Worm (Caenorhabditis elegans) whole organism, L1 larva: Measurements from ENCODE around the gene rskd-1.

Experiments used
- egl-13 ChIP-seq: sonication (generic microtip); optimal IDR thresholded peaks from 2 replicates; lab custom pipeline; 2016; ENCODE audit warnings: missing genotype, missing genetic modification reagents, missing genetic modification characterization, missing compliant biosample characterization
- fos-1 ChIP-seq: fragments of 150-350 bp; optimal IDR thresholded peaks from 2 replicates; lab custom pipeline; 2014; ENCODE audit warnings: missing biosample characterization, missing genetic modification characterization
- lin-39 ChIP-seq: fragments of 150-350 bp; optimal IDR thresholded peaks from 2 replicates; lab custom pipeline; 2014; ENCODE audit warnings: missing biosample characterization, missing genetic modification reagents, missing genetic modification characterization
- lir-3 ChIP-seq: sonication (generic microtip); optimal IDR thresholded peaks from 2 replicates; lab custom pipeline; 2016; ENCODE audit warnings: mild to moderate bottlenecking, missing genetic modification characterization, moderate library complexity, missing compliant biosample characterization; ENCODE audit not compliant: poor library complexity
- mef-2 ChIP-seq: fragments of 150-350 bp; optimal IDR thresholded peaks from 2 replicates; lab custom pipeline; 2014; ENCODE audit warnings: missing biosample characterization, missing genetic modification characterization
- nhr-237 ChIP-seq: fragments of 150-350 bp; optimal IDR thresholded peaks from 2 replicates; lab custom pipeline; 2014; ENCODE audit warnings: missing biosample characterization, missing genetic modification characterization
- rnt-1 ChIP-seq: sonication (generic microtip); optimal IDR thresholded peaks from 2 replicates; lab custom pipeline; 2016; ENCODE audit warnings: mild to moderate bottlenecking, missing genetic modification characterization, moderate library complexity, missing compliant biosample characterization
- skn-1 ChIP-seq: fragments of 150-350 bp; optimal IDR thresholded peaks from 2 replicates; lab custom pipeline; 2014; ENCODE audit warnings: missing biosample characterization, missing genetic modification characterization
- snu-23 ChIP-seq: sonication (generic microtip); optimal IDR thresholded peaks from 2 replicates; lab custom pipeline; 2016; ENCODE audit warnings: missing genetic modification characterization, missing compliant biosample characterization
- tbx-2 ChIP-seq: sonication (generic microtip); optimal IDR thresholded peaks from 2 replicates; lab custom pipeline; 2016; ENCODE audit warnings: missing genetic modification characterization, missing compliant biosample characterization
- unc-98 ChIP-seq: fragments of 200-800 bp; sonication (Bioruptor generic); IDR thresholded peaks from 2 replicates; pipeline ENCODE4 v1.3.6; 2022; ENCODE audit warnings: missing genetic modification characterization, missing compliant biosample characterization

- TF ChIP-seq lir-3 (tag; lab: Kevin White, UChicago), result no peak
- TF ChIP-seq snu-23, result no peak
- no peak for TF ChIP-seq lin-39 (tag; lab: Kevin White, UChicago)
- no peak for TF ChIP-seq skn-1 (tag; lab: Kevin White, UChicago)
- no peak for TF ChIP-seq tbx-2 (tag; lab: Kevin White, UChicago)
- no peak for TF ChIP-seq unc-98 (GFP tag; lab: Robert Waterston, UW)
- no peak for TF ChIP-seq egl-13
- no peak for TF ChIP-seq mef-2 (tag; lab: Kevin White, UChicago)
- TF ChIP-seq fos-1, result no peak
- TF ChIP-seq rnt-1, result no peak
- no peak for TF ChIP-seq nhr-237 (tag; lab: Kevin White, UChicago)
Observed at ce11 chrV:12258922-12259321, 29.5 kb downstream of the rskd-1 start, which contains the start of gene ugt-56.
